Worm (Caenorhabditis elegans): ENCODE measurements around the gene C25H3.3.

ce11 chrII:5717831-5718230 is 23.8 kb downstream of the C25H3.3 start, which contains the start of gene zipt-3:
- TF ChIP-seq dao-5 (tag; optimal IDR thresholded peaks at IDR 0.05) (no peak), W03F9.2 (tag; optimal IDR thresholded peaks at IDR 0.05) (no peak)

All from whole organism, L4/young adult.